Fruit fly (Drosophila melanogaster): ENCODE measurements around the gene ear.

ear gene

dm6 chr3R:15347822-15348221 lies 27.3 kb downstream of the ear start, which contains the start of the genes CG42726 and CG42727 (continued):
- TF ChIP-seq dmrt11E (tag; optimal IDR thresholded peaks at IDR 0.05) (peak; percentile 9), chif (GFP tag; optimal IDR thresholded peaks at IDR 0.05) (no peak), Atf-2 (GFP tag; optimal IDR thresholded peaks at IDR 0.05) (no peak), CG5180 (GFP tag; optimal IDR thresholded peaks at IDR 0.05) (no peak), ftz-f1 (GFP tag; optimal IDR thresholded peaks at IDR 0.05) (no peak), caup (GFP tag; optimal IDR thresholded peaks at IDR 0.05; ENCODE audit: severe bottlenecking) (peak; percentile 30), CG12744 (GFP tag; optimal IDR thresholded peaks at IDR 0.05) (no peak), tup (GFP tag; optimal IDR thresholded peaks at IDR 0.05) (no peak), CG10462 (GFP tag; optimal IDR thresholded peaks at IDR 0.05) (no peak), Rx (GFP tag; IDR thresholded peaks at IDR 0.05) (0 out of 2 replicates have a peak, but pooled peaks have one; percentile 24), CG31365 (tag; optimal IDR thresholded peaks at IDR 0.05) (no peak), Ets97D (GFP tag; optimal IDR thresholded peaks at IDR 0.05) (no peak), Adf1 (GFP tag; IDR thresholded peaks at IDR 0.05) (no peak), Dp (GFP tag; optimal IDR thresholded peaks at IDR 0.05) (no peak), crp (GFP tag; optimal IDR thresholded peaks at IDR 0.05) (peak in 1 of 2 experiments; percentile 62), CG43689 (GFP tag; IDR thresholded peaks at IDR 0.05) (no peak), stwl (tag; optimal IDR thresholded peaks at IDR 0.05) (peak; percentile 23), CG7745 (tag; optimal IDR thresholded peaks at IDR 0.05) (no peak), CrebB (tag; optimal IDR thresholded peaks at IDR 0.05) (no peak), pros (GFP tag; optimal IDR thresholded peaks at IDR 0.05) (no peak), E2f2 (GFP tag; IDR thresholded peaks at IDR 0.05) (peak; percentile 16; the same call in 1 of the 2 replicates), Myb (GFP tag; optimal IDR thresholded peaks at IDR 0.05) (no peak), Trl (optimal IDR thresholded peaks at IDR 0.05) (no peak), Trl (GFP tag; optimal IDR thresholded peaks at IDR 0.05) (no peak), CG2116 (GFP tag; optimal IDR thresholded peaks at IDR 0.05) (peak; percentile 13), ham (GFP tag; IDR thresholded peaks at IDR 0.05) (no peak), NC2β (GFP tag; optimal IDR thresholded peaks at IDR 0.05) (no peak), CG17361 (GFP tag; IDR thresholded peaks at IDR 0.05) (0 out of 3 replicates have a peak, but pooled peaks have one; percentile 15), Lhr (GFP tag; optimal IDR thresholded peaks at IDR 0.05) (no peak), CG14710 (tag; optimal IDR thresholded peaks at IDR 0.05) (peak; percentile 26), Lpt (GFP tag; optimal IDR thresholded peaks at IDR 0.05) (no peak), Dip3 (GFP tag; optimal IDR thresholded peaks at IDR 0.05) (no peak), emc (GFP tag; optimal IDR thresholded peaks at IDR 0.05) (no peak), CG12155 (GFP tag; optimal IDR thresholded peaks at IDR 0.05) (peak; percentile 20), CG1233 (GFP tag; optimal IDR thresholded peaks at IDR 0.05) (peak; percentile 8), cad (GFP tag; optimal IDR thresholded peaks at IDR 0.05) (no peak), HmgD (GFP tag; optimal IDR thresholded peaks at IDR 0.05) (no peak), CG10565 (GFP tag; optimal IDR thresholded peaks at IDR 0.05) (no peak), PHDP (tag; optimal IDR thresholded peaks at IDR 0.05) (peak; percentile 48), CG6272 (GFP tag; IDR thresholded peaks at IDR 0.05) (no peak), CG13287 (GFP tag; IDR thresholded peaks at IDR 0.05; ENCODE audit: partially characterized antibody) (no peak; the same call in 1 of the 2 replicates), da (GFP tag; optimal IDR thresholded peaks at IDR 0.05) (no peak), Bgb (GFP tag; IDR thresholded peaks at IDR 0.05; ENCODE audit: partially characterized antibody) (no peak), so (GFP tag; IDR thresholded peaks at IDR 0.05) (no peak), croc (GFP tag; conservative IDR thresholded peaks at IDR 0.05) (no peak), GATAe (GFP tag; conservative IDR thresholded peaks at IDR 0.05) (no peak), tio (GFP tag; optimal IDR thresholded peaks at IDR 0.05) (no peak), mam (GFP tag; optimal IDR thresholded peaks at IDR 0.05) (peak; percentile 33), bowl (GFP tag; IDR thresholded peaks at IDR 0.05) (no peak), rib (GFP tag; IDR thresholded peaks at IDR 0.05) (no peak), CG18262 (tag; optimal IDR thresholded peaks at IDR 0.05) (peak; percentile 14), CG8089 (GFP tag; optimal IDR thresholded peaks at IDR 0.05) (no peak)
